Worm (Caenorhabditis elegans) whole organism, dauer: ENCODE measurements around the gene rpl-36.

Experiments used
- unc-62 ChIP-seq: sonication (generic microtip); optimal IDR thresholded peaks from 2 replicates; lab custom pipeline; 2017; ENCODE audit warnings: missing biosample characterization, missing genetic modification reagents, missing genetic modification characterization

The rpl-36 gene

ce11 chrIII:7179538-7180301 is at the start of gene rpl-36, which contains the start of gene rps-14:
TSS of gene rpl-36 (plus strand) at chrIII:7180251.
TSS of gene rps-14 (minus strand) at chrIII:7179588.
- no peak for TF ChIP-seq unc-62 (GFP tag; lab: Kevin White, UChicago)

ce11 chrIII:7133559-7133958 is 46.5 kb upstream of the rpl-36 start, which contains the start of the genes pot-1 and ggtb-1:
TSS of gene pot-1 (minus strand) at chrIII:7133678.
TSS of gene ggtb-1 (plus strand) at chrIII:7133766.
- no peak for TF ChIP-seq unc-62 (GFP tag; lab: Kevin White, UChicago)

- no peak for TF ChIP-seq unc-62 (GFP tag; lab: Kevin White, UChicago)
These were observed 44.0 kb upstream of the rpl-36 start, which contains the start of gene B0280.17 for ce11 chrIII:7136015-7136414. TSS of gene B0280.17 (minus strand) at chrIII:7136115.

ce11 chrIII:7138178-7138577 is 41.9 kb upstream of the rpl-36 start, which contains the start of gene B0280.11:
TSS of gene B0280.11 (minus strand) at chrIII:7138278.
- no peak for TF ChIP-seq unc-62 (GFP tag; lab: Kevin White, UChicago)

- TF ChIP-seq unc-62 (GFP tag; lab: Kevin White, UChicago), result no peak
These were observed 39.8 kb upstream of the rpl-36 start for ce11 chrIII:7140228-7140710.

DNA sequence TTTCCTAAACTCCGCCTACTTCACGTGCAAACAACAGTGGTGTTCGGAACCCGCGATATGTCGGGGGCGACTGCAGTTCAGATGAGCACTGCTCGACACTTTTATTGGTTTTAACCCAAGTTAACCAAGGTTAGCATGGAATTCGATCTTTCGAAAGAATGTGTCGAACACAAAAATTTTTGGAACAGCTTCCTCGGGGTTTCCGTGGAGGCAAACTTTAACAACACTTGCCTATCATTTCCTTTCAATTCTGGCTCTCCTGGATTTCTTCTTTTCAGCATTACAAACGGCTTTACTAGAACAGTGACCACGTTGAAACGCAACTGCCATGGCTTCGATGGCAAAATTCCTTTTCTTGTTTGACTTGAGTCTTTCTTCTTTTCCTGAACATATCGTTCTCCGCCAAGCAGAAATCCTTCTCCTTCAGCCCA is 38.8 kb upstream of the rpl-36 start:
- no peak for TF ChIP-seq unc-62 (GFP tag; lab: Kevin White, UChicago)

DNA sequence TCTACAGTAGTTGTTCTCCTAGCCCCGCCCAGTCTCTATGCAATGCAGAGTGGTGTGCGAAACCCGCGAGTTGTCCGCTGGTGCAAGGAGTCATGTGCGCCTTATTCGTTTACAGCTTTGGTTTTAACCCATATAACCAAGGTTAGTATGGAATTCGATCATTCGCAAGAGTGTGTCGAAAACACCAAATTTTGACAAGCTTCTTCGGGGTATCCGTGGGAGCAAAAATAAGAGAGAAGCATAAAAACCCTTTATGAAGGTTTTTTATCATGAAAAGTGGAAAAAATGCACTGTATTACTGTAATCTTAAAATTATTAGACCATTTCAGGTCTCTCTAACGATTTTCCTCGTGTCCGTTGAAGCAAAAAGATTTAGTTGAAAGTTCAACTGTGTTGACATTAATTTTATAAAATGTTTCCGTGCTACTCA is 37.9 kb upstream of the rpl-36 start:
- TF ChIP-seq unc-62 (GFP tag; lab: Kevin White, UChicago), result no peak

- TF ChIP-seq unc-62 (GFP tag; lab: Kevin White, UChicago), result no peak
These were observed 35.3 kb upstream of the rpl-36 start, which contains the start of gene glr-2 for ce11 chrIII:7144749-7145148. TSS of gene glr-2 (minus strand) at chrIII:7144959.

DNA sequence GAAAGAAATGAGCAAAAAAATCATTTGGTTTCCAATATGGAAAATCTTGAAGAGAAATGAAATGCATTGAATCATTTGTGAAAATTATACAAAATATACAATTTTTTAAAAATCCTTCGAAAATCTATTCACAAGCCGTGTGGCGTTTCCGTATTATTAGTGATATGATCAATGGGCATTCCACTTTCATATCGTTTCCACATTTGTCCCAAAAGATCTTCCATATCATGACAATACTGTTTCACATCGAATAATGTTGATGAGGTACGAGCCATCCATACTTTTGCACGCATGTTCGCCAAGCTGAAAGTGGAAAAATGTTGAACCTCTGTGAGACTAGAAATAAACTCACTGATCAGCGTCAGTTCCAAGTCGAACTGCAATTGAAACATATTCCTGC is 33.7 kb upstream of the rpl-36 start:
- TF ChIP-seq unc-62 (GFP tag; lab: Kevin White, UChicago), result no peak

DNA sequence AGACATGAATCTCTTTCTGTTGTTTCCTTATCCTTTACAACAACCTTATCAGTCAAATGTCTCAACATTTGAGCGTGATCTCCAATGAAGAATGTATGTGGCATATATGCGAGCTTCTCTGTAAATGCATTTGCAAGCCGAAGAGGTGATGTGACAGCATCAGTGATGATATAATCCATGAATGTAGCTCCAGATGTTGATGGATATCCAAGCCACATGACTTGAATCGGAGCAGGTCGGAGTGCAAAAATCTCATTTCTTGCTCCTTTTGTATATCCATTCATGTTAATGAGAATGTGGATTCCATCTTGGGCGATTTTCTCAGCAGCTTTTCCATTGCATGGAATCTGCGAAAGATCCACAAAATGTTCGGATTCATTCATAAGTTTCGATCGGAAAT is 31.9 kb upstream of the rpl-36 start:
- TF ChIP-seq unc-62 (GFP tag; lab: Kevin White, UChicago), result no peak

- no peak for TF ChIP-seq unc-62 (GFP tag; lab: Kevin White, UChicago)
These were observed 29.9 kb upstream of the rpl-36 start for ce11 chrIII:7150162-7150561.

DNA sequence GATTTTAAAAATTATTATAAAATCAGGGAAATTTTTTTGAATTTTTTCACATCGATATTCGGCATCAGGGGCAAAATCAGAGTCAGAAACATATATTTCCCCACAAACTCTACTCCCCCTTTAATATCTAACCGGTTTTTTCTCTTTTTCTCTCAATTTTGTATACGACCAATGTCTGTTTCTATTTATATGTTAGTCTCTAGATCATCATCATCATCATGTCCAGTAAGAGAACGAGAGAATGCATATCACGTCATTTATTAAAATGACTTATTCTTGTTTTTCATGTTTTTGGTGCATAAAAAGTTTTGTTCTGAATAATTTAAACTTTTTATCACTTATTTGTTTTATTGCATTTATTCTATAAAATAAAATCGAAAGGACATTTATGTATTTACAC is 27.5 kb upstream of the rpl-36 start:
- TF ChIP-seq unc-62 (GFP tag; lab: Kevin White, UChicago), result no peak

DNA sequence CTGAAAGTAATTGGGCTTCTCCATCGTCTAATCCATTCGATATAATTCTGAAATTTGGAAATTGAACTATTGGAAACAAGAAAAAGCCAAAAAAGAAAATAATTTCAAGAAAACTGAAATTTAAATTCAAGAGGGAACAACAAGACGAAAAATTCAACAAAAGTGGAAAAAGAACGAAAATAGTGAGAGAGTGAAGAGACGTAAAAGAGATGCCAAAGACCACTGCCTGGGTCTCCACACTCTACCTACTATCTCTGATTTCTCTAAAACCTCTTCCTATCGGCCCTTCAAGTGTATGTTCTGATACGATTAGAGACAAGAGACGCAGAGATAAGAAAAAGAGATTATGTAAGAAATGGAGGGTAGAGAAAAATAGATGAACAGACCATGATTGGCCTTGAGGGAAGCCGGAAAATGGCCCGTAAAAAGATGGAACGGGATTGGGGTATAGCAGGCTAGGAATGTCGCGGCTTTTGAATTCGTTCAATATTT is 26.3 kb upstream of the rpl-36 start, which contains the start of gene ogt-1:
Gene ogt-1 (minus strand): TSS at position 51 of the 492 bp plus-strand sequence.
- no peak for TF ChIP-seq unc-62 (GFP tag; lab: Kevin White, UChicago)

DNA sequence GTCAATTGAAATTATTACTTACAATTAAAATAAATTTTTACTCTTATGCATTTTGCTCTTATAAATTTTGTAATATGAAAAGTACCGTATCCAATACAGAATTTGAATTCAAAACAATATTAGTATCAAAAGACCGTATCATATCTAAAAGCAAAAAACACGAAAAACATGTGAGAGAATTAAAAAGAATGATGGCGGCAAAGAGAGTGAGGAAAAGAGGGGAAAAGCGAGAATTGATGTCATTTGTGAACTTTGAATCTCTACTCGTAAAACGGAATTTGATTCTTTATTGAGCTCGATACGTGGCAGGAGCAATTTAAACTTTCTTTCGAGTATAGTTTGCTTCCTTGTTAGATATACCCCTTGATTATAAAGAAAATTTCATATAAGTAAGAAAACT is 25.5 kb upstream of the rpl-36 start:
- TF ChIP-seq unc-62 (GFP tag; lab: Kevin White, UChicago), result no peak

DNA sequence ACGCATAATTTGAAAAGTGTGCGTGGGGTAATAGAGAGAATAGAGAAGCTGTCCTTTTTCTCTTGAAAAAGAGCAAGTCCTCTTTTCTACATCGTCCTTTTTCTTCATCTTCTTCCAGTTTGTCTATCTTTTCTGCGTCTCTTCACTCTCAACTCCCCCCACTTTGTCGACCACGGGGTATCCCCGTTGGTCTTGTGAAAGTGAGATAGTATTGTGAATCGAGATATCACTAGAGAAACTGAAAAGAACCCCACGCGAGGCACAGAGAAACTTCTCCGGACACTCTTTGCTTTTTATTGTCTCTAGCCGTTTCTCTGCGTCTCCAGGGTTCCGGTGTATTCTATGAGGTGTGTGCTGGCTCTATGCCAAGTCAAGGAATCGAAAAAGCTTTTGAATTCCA is 24.4 kb upstream of the rpl-36 start:
- no peak for TF ChIP-seq unc-62 (GFP tag; lab: Kevin White, UChicago)

ce11 chrIII:7158709-7159108 is 21.3 kb upstream of the rpl-36 start, which contains the start of gene nuo-4:
TSS of gene nuo-4 (minus strand) at chrIII:7158809.
- no peak for TF ChIP-seq unc-62 (GFP tag; lab: Kevin White, UChicago)
